Fruit fly (Drosophila melanogaster): ENCODE results near the gene CG4477.

DNA sequence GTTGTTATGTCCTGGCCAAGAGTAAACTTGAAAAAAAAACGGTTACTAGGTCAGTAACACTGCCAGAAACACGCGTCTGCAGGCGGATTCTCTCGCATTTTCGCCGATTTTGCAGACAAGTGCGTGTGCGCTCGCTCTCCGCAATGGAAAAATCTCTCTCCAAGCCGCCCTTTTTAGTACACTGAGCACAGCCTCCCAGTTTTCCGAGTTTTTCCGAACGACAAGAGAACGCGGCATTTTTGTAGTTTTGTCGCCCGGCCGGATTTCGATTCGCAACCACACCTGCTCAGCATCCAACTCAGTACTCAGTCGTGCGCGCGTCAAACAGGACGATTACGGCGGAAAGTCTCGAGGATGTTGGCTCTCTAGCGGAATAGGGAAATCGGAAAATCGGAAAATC lies 1.7 kb downstream of the CG4477 start, which contains the start of gene GluRIB:
- no peak for TF ChIP-seq dac (GFP tag; optimal IDR thresholded peaks at IDR 0.05)
- no peak for TF ChIP-seq Hr39 (GFP tag; optimal IDR thresholded peaks at IDR 0.05)
- no peak for TF ChIP-seq CG16779 (tag; optimal IDR thresholded peaks at IDR 0.05)
- no peak for TF ChIP-seq pdm3 (GFP tag; optimal IDR thresholded peaks at IDR 0.05)
- no peak for TF ChIP-seq topi (GFP tag; optimal IDR thresholded peaks at IDR 0.05)
- no peak for TF ChIP-seq Ets21C (GFP tag; optimal IDR thresholded peaks at IDR 0.05)
- no peak for TF ChIP-seq Gug (GFP tag; IDR thresholded peaks at IDR 0.05)
- TF ChIP-seq Met (GFP tag; optimal IDR thresholded peaks at IDR 0.05): no peak
- no peak for TF ChIP-seq CG8632 (GFP tag; optimal IDR thresholded peaks at IDR 0.05)
